Worm (Caenorhabditis elegans) whole organism, young adult: ENCODE measurements around the gene Y37E11AL.12.

Experiments used
- B0336.3 ChIP-seq: fragments of 200-800 bp; sonication (Bioruptor generic); IDR thresholded peaks from 2 replicates; pipeline ENCODE4 v1.3.6; 2022; ENCODE audit warnings: missing genetic modification characterization, missing compliant biosample characterization
- C06A6.2 ChIP-seq: fragments of 200-800 bp; sonication (Bioruptor generic); conservative IDR thresholded peaks from 2 replicates; pipeline ENCODE4 v1.3.6; 2022; ENCODE audit warnings: missing genetic modification characterization, missing compliant biosample characterization
- F22D6.2 ChIP-seq: sonication (generic microtip); optimal IDR thresholded peaks from 2 replicates; lab custom pipeline; 2016; ENCODE audit warnings: mild to moderate bottlenecking, missing genetic modification characterization, missing compliant biosample characterization
- F33H1.4 ChIP-seq: fragments of 200-800 bp; sonication (Bioruptor generic); IDR thresholded peaks from 2 replicates; pipeline ENCODE4 v1.3.6; 2022; ENCODE audit warnings: missing genetic modification reagents, missing genetic modification characterization, missing compliant biosample characterization
- F49E8.2 ChIP-seq: sonication (generic microtip); optimal IDR thresholded peaks from 3 replicates; lab custom pipeline; 2017; ENCODE audit warnings: missing genetic modification characterization, mild to moderate bottlenecking, missing compliant biosample characterization, antibody characterized with exemption, moderate library complexity; ENCODE audit not compliant: insufficient read depth
- F55B11.4 ChIP-seq: sonication (generic microtip); optimal IDR thresholded peaks from 2 replicates; lab custom pipeline; 2016; ENCODE audit warnings: missing compliant biosample characterization, missing genetic modification characterization, borderline replicate concordance; ENCODE audit not compliant: insufficient read depth
- F57C9.4 ChIP-seq: sonication (generic microtip); optimal IDR thresholded peaks from 2 replicates; lab custom pipeline; 2017; ENCODE audit warnings: mild to moderate bottlenecking, missing genetic modification characterization, missing compliant biosample characterization
- ZK185.1 ChIP-seq: sonication (generic microtip); optimal IDR thresholded peaks from 2 replicates; lab custom pipeline; 2016; ENCODE audit warnings: mild to moderate bottlenecking, missing genetic modification characterization, missing compliant biosample characterization; ENCODE audit not compliant: poor library complexity, severe bottlenecking
- akir-1 ChIP-seq: fragments of 200-800 bp; sonication (Bioruptor generic); optimal IDR thresholded peaks from 2 replicates; lab custom pipeline; 2018; ENCODE audit warnings: mild to moderate bottlenecking, missing genetic modification characterization, moderate library complexity, missing compliant biosample characterization
- ama-1 ChIP-seq, 3 experiments: fragments of 150-350 bp in 1 of 3; sonication (generic microtip) in 2 of 3; optimal IDR thresholded peaks; 2 replicates each; lab custom pipeline; 2014 to 2018; ENCODE audit warnings: missing biosample characterization in 2 of 3, missing genetic modification characterization in 2 of 3, missing genetic modification reagents in 2 of 3
- aptf-2 ChIP-seq: fragments of 200-800 bp; sonication (Bioruptor generic); conservative IDR thresholded peaks from 2 replicates; pipeline ENCODE4 v1.3.6; 2022; ENCODE audit warnings: missing genetic modification reagents, missing genetic modification characterization, missing compliant biosample characterization
- athp-1 ChIP-seq: sonication (generic microtip); optimal IDR thresholded peaks from 2 replicates; lab custom pipeline; 2017; ENCODE audit warnings: mild to moderate bottlenecking, missing genetic modification characterization, missing compliant biosample characterization
- attf-3 ChIP-seq: fragments of 200-800 bp; sonication (Bioruptor generic); conservative IDR thresholded peaks from 2 replicates; pipeline ENCODE4 v1.3.6; 2022; ENCODE audit warnings: missing genetic modification reagents, missing genetic modification characterization, missing compliant biosample characterization
- ceh-91 ChIP-seq: fragments of 200-800 bp; sonication (Bioruptor generic); IDR thresholded peaks from 2 replicates; pipeline ENCODE4 v1.3.6; 2022; ENCODE audit warnings: missing genetic modification reagents, missing genetic modification characterization, missing compliant biosample characterization
- die-1 ChIP-seq: sonication (generic microtip); optimal IDR thresholded peaks from 2 replicates; lab custom pipeline; 2016; ENCODE audit warnings: missing genotype, mild to moderate bottlenecking, missing genetic modification characterization, missing compliant biosample characterization
- dox-1 ChIP-seq: fragments of 200-800 bp; sonication (Bioruptor generic); IDR thresholded peaks from 2 replicates; pipeline ENCODE4 v1.3.6; 2022; ENCODE audit warnings: missing genetic modification reagents, missing genetic modification characterization, missing compliant biosample characterization
- egrh-3 ChIP-seq: fragments of 200-800 bp; sonication (Bioruptor generic); IDR thresholded peaks from 2 replicates; pipeline ENCODE4 v1.3.6; 2022; ENCODE audit warnings: missing genetic modification reagents, missing genetic modification characterization, missing compliant biosample characterization
- gei-17 ChIP-seq: fragments of 200-800 bp; sonication (Bioruptor generic); optimal IDR thresholded peaks from 2 replicates; lab custom pipeline; 2018; ENCODE audit warnings: mild to moderate bottlenecking, missing genetic modification characterization, missing compliant biosample characterization
- him-1 ChIP-seq: sonication (generic microtip); optimal IDR thresholded peaks from 2 replicates; lab custom pipeline; 2016; ENCODE audit warnings: missing genotype, missing genetic modification reagents, missing genetic modification characterization, missing compliant biosample characterization
- hlh-26 ChIP-seq: fragments of 200-800 bp; sonication (Bioruptor generic); conservative IDR thresholded peaks from 2 replicates; pipeline ENCODE4 v1.3.6; 2022; ENCODE audit warnings: missing genetic modification reagents, missing genetic modification characterization, missing compliant biosample characterization
- hrde-1 ChIP-seq: sonication (generic microtip); optimal IDR thresholded peaks from 2 replicates; lab custom pipeline; 2016; ENCODE audit warnings: missing genetic modification characterization, mild to moderate bottlenecking, missing compliant biosample characterization, moderate library complexity, missing genotype, missing genetic modification reagents, borderline replicate concordance
- hsf-1 ChIP-seq: fragments of 200-800 bp; sonication (Bioruptor generic); IDR thresholded peaks from 2 replicates; pipeline ENCODE4 v1.3.6; 2022; ENCODE audit warnings: missing genetic modification reagents, missing genetic modification characterization, missing compliant biosample characterization
- let-526 ChIP-seq: fragments of 200-800 bp; sonication (Bioruptor generic); IDR thresholded peaks from 2 replicates; pipeline ENCODE4 v1.3.6; 2022; ENCODE audit warnings: missing genetic modification reagents, missing genetic modification characterization, missing compliant biosample characterization
- let-607 ChIP-seq, 2 experiments: fragments of 200-800 bp in 1 of 2; sonication (Bioruptor generic) in 1 of 2; sonication (generic microtip) in 1 of 2; optimal IDR thresholded peaks; 2 replicates each; lab custom pipeline; 2016 to 2018; ENCODE audit warnings: mild to moderate bottlenecking in 2 of 2, missing compliant biosample characterization in 2 of 2, missing genetic modification characterization in 2 of 2, moderate library complexity in 2 of 2, missing genotype in 1 of 2
- lin-54 ChIP-seq: fragments of 200-800 bp; sonication (Bioruptor generic); optimal IDR thresholded peaks from 2 replicates; lab custom pipeline; 2018; ENCODE audit warnings: mild to moderate bottlenecking, missing genetic modification characterization, missing compliant biosample characterization
- lsy-27 ChIP-seq: sonication (generic microtip); optimal IDR thresholded peaks from 2 replicates; lab custom pipeline; 2017; ENCODE audit warnings: missing genetic modification characterization, mild to moderate bottlenecking, missing compliant biosample characterization, antibody characterized with exemption, missing genotype, borderline replicate concordance; ENCODE audit not compliant: insufficient read depth
- mxl-1 ChIP-seq: sonication (generic microtip); optimal IDR thresholded peaks from 2 replicates; lab custom pipeline; 2016; ENCODE audit warnings: missing genetic modification characterization, missing compliant biosample characterization
- nhr-120 ChIP-seq: fragments of 200-800 bp; sonication (Bioruptor generic); IDR thresholded peaks from 2 replicates; pipeline ENCODE4 v1.3.6; 2022; ENCODE audit warnings: missing genetic modification characterization, missing compliant biosample characterization
- nhr-27 ChIP-seq: fragments of 200-800 bp; sonication (Bioruptor generic); optimal IDR thresholded peaks from 2 replicates; lab custom pipeline; 2018; ENCODE audit warnings: mild to moderate bottlenecking, missing genetic modification characterization, moderate library complexity, missing compliant biosample characterization
- nhr-90 ChIP-seq: sonication (generic microtip); optimal IDR thresholded peaks from 2 replicates; lab custom pipeline; 2016; ENCODE audit warnings: missing genotype, mild to moderate bottlenecking, missing genetic modification characterization, missing compliant biosample characterization
- pbrm-1 ChIP-seq: fragments of 200-800 bp; sonication (Bioruptor generic); IDR thresholded peaks from 2 replicates; pipeline ENCODE4 v1.3.6; 2022; ENCODE audit warnings: missing genetic modification reagents, missing genetic modification characterization, missing compliant biosample characterization
- pha-4 ChIP-seq: fragments of 150-350 bp; sonication (generic microtip); optimal IDR thresholded peaks from 2 replicates; lab custom pipeline; 2014; ENCODE audit warnings: missing biosample characterization, missing genetic modification reagents, missing genetic modification characterization
- sdz-38 ChIP-seq: sonication (generic microtip); optimal IDR thresholded peaks from 2 replicates; lab custom pipeline; 2016; ENCODE audit warnings: missing genotype, missing genetic modification characterization, missing compliant biosample characterization
- ztf-22 ChIP-seq: fragments of 200-800 bp; sonication (Bioruptor generic); optimal IDR thresholded peaks from 2 replicates; lab custom pipeline; 2018; ENCODE audit warnings: mild to moderate bottlenecking, missing genetic modification characterization, moderate library complexity, missing compliant biosample characterization
- ztf-26 ChIP-seq: sonication (generic microtip); optimal IDR thresholded peaks from 2 replicates; lab custom pipeline; 2017; ENCODE audit warnings: missing genetic modification characterization, missing compliant biosample characterization

Gene Y37E11AL.12

DNA sequence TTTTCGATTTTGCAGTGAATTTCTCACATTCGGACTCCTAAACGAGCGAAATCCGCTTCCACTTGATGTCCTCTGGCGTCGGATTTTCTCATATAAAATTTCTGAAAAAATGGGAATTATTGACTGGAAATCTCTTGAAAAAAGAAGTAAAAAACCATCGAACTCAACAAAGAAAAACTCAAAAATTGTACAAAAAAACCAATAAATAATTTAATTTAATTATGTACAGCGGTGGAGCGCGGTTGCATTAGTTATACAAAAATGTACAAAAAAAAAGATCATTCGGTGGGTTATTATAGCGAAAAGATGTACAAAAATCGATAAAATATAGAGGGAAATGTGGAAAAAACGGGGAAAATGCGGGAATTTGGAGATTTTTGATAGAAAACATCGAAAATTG, 20.9 kb upstream of the Y37E11AL.12 start, which contains the start of gene Y37E11AM.4:
Gene Y37E11AM.4 (minus strand): TSS at position 101 of the 400 bp plus-strand sequence.
- TF ChIP-seq lsy-27 (tag; lab: Kevin White, UChicago) (no peak), him-1 (tag; lab: Kevin White, UChicago) (no peak), dox-1 (no peak), F55B11.4 (tag; lab: Kevin White, UChicago) (no peak), ama-1 (optimal IDR thresholded peaks at IDR 0.05; lab: Kevin White, UChicago) (no peak), ama-1 (GFP tag; optimal IDR thresholded peaks at IDR 0.05; lab: Kevin White, UChicago) (no peak), aptf-2 (GFP tag; lab: Robert Waterston, UW) (no peak)

DNA sequence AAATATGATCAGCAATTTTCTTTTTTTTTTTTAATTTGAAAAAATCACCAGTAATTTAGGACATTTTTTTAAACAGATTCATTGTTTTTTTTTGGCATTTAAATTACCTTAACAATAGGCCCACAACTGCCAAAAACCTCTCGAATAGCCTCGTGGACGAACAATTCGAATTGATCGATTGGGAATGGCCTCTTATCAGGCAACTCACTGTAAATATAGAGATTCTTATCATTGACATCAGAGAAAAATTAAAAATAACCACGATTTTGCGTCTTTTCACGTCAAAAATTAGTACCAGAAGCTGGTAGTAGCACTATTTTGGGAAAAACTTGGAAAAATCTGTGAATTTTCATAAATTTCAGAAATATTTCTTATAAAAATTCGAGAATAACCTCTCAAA, 20.2 kb upstream of the Y37E11AL.12 start:
- TF ChIP-seq akir-1 (GFP tag; lab: Kevin White, UChicago) (no peak), mxl-1 (no peak), hlh-26 (GFP tag; lab: Robert Waterston, UW) (no peak), hsf-1 (GFP tag; lab: Robert Waterston, UW) (no peak), die-1 (tag; lab: Kevin White, UChicago) (no peak), F57C9.4 (tag; lab: Kevin White, UChicago) (no peak), lsy-27 (tag; lab: Kevin White, UChicago) (no peak), hrde-1 (tag; lab: Kevin White, UChicago) (no peak), him-1 (tag; lab: Kevin White, UChicago) (no peak), F22D6.2 (no peak), F49E8.2 (tag; lab: Kevin White, UChicago) (no peak), F33H1.4 (GFP tag; lab: Robert Waterston, UW) (no peak), sdz-38 (no peak), gei-17 (GFP tag; lab: Kevin White, UChicago) (no peak), ceh-91 (no peak), C06A6.2 (GFP tag; lab: Robert Waterston, UW) (no peak), ZK185.1 (tag; lab: Kevin White, UChicago) (no peak)

DNA sequence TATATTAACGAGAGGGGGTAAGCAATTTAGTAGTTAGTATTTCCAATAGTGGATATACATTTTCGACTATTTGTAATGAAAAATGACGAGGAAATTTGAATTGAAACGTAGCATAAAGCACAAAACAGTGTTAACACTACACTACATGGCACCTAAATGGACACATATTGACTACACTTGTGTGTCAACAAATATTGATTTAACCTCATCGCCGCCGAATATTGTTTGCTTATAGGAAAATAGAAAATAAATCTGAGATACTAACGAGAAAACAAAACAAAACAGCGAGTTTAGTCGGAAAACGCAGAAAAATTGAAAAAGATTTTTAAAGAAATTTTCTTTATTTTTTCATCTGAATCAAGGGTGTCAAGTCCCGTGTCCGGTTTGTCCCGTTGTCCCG, 18.9 kb upstream of the Y37E11AL.12 start:
- no peak for TF ChIP-seq ztf-26 (tag; lab: Kevin White, UChicago)
- TF ChIP-seq lin-54 (GFP tag; lab: Kevin White, UChicago): no peak
- no peak for TF ChIP-seq let-607 (tag; optimal IDR thresholded peaks at IDR 0.05; lab: Kevin White, UChicago)
- no peak for TF ChIP-seq pha-4 (tag; lab: Kevin White, UChicago)

DNA sequence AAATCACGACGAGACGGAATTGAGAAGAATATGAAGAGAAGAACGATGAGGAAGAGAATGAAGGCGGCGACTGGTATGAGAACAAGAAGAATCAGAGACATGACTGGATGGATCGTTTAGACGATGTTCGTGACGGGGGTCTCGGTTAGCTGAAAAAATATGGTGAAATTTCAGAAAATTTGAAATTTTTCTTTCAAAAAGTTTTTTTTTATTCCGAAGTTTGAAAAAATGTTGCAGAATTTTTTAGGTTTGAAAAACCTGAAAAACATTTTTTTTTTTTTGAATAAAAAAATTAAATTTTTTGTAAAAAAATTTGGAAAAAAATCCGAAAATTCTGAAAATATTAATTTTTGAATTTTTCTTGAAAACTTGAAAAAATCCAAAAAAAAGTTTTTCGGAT, 17.3 kb upstream of the Y37E11AL.12 start, which contains the start of gene Y37E11AM.3:
Gene Y37E11AM.3 (minus strand): TSS at position 101 of the 400 bp plus-strand sequence.
- TF ChIP-seq attf-3 (GFP tag; lab: Robert Waterston, UW) (no peak), pbrm-1 (no peak), ztf-22 (no peak), ama-1 (optimal IDR thresholded peaks at IDR 0.05; lab: Kevin White, UChicago) (no peak), ama-1 (GFP tag; optimal IDR thresholded peaks at IDR 0.05; lab: Kevin White, UChicago) (no peak), nhr-27 (tag; lab: Kevin White, UChicago) (no peak)

DNA sequence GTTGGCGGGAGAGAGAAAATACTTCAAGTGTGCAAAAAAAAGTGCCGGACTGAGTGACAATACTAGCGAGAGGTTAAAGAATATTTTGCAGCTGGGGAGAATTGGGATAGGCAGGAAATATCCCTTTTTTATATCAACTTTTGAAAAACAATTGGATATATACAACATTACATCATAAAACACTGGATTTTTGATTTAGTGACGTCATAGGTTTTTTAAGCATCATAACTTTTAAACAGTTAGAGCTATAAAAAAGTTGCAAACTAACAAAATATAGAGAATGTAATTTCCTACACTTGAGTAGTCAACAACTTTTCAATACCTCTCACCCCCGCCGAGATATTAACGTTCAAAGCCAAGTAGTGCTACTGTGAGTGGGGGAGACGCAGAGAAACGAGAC, 8.9 kb upstream of the Y37E11AL.12 start:
- TF ChIP-seq athp-1 (tag; lab: Kevin White, UChicago) (no peak), let-526 (GFP tag; lab: Robert Waterston, UW) (no peak), egrh-3 (GFP tag; lab: Robert Waterston, UW) (no peak), nhr-90 (tag; lab: Kevin White, UChicago) (no peak), B0336.3 (GFP tag; lab: Robert Waterston, UW) (no peak), nhr-120 (GFP tag; lab: Robert Waterston, UW) (no peak)
- TF ChIP-seq, all 124 proteins: peak for 0
